Worm (Caenorhabditis elegans) whole organism, young adult: ENCODE results near the gene elpc-2.

ENCODE experiments used
- F37B4.10 ChIP-seq: fragments of 200-800 bp; sonication (Bioruptor generic); IDR thresholded peaks from 2 replicates; pipeline ENCODE4 v1.3.6; 2022; ENCODE audit warnings: missing genetic modification characterization, missing compliant biosample characterization
- F49E8.2 ChIP-seq: sonication (generic microtip); optimal IDR thresholded peaks from 3 replicates; lab custom pipeline; 2017; ENCODE audit warnings: missing genetic modification characterization, mild to moderate bottlenecking, missing compliant biosample characterization, antibody characterized with exemption, moderate library complexity; ENCODE audit not compliant: insufficient read depth
- Y53G8AR.9 ChIP-seq: fragments of 200-800 bp; sonication (Bioruptor generic); conservative IDR thresholded peaks from 2 replicates; pipeline ENCODE4 v1.3.6; 2022; ENCODE audit warnings: missing genetic modification reagents, missing genetic modification characterization, missing compliant biosample characterization
- aptf-2 ChIP-seq: fragments of 200-800 bp; sonication (Bioruptor generic); conservative IDR thresholded peaks from 2 replicates; pipeline ENCODE4 v1.3.6; 2022; ENCODE audit warnings: missing genetic modification reagents, missing genetic modification characterization, missing compliant biosample characterization
- die-1 ChIP-seq: sonication (generic microtip); optimal IDR thresholded peaks from 2 replicates; lab custom pipeline; 2016; ENCODE audit warnings: missing genotype, mild to moderate bottlenecking, missing genetic modification characterization, missing compliant biosample characterization
- dpl-1 ChIP-seq: fragments of 150-350 bp; optimal IDR thresholded peaks from 2 replicates; lab custom pipeline; 2014; ENCODE audit warnings: missing biosample characterization, missing genetic modification reagents, missing genetic modification characterization
- efl-1 ChIP-seq: fragments of 150-350 bp; optimal IDR thresholded peaks from 2 replicates; lab custom pipeline; 2014; ENCODE audit warnings: missing biosample characterization, missing genetic modification reagents, missing genetic modification characterization
- him-1 ChIP-seq: sonication (generic microtip); optimal IDR thresholded peaks from 2 replicates; lab custom pipeline; 2016; ENCODE audit warnings: missing genotype, missing genetic modification reagents, missing genetic modification characterization, missing compliant biosample characterization
- hsf-1 ChIP-seq: fragments of 200-800 bp; sonication (Bioruptor generic); IDR thresholded peaks from 2 replicates; pipeline ENCODE4 v1.3.6; 2022; ENCODE audit warnings: missing genetic modification reagents, missing genetic modification characterization, missing compliant biosample characterization
- lin-35 ChIP-seq, 3 experiments: fragments of 150-350 bp in 2 of 3; sonication (generic microtip) in 1 of 3; optimal IDR thresholded peaks; 2 replicates each; lab custom pipeline; 2014 to 2018; ENCODE audit warnings: missing biosample characterization in 3 of 3, missing genetic modification characterization in 3 of 3, missing genetic modification reagents in 3 of 3
- lin-54 ChIP-seq: fragments of 200-800 bp; sonication (Bioruptor generic); optimal IDR thresholded peaks from 2 replicates; lab custom pipeline; 2018; ENCODE audit warnings: mild to moderate bottlenecking, missing genetic modification characterization, missing compliant biosample characterization
- lsl-1 ChIP-seq: fragments of 200-800 bp; sonication (Bioruptor generic); optimal IDR thresholded peaks from 2 replicates; lab custom pipeline; 2018; ENCODE audit warnings: mild to moderate bottlenecking, missing genetic modification characterization, moderate library complexity, missing compliant biosample characterization
- pha-4 ChIP-seq: fragments of 150-350 bp; sonication (generic microtip); optimal IDR thresholded peaks from 2 replicates; lab custom pipeline; 2014; ENCODE audit warnings: missing biosample characterization, missing genetic modification reagents, missing genetic modification characterization
- ztf-28 ChIP-seq: fragments of 200-800 bp; sonication (Bioruptor generic); IDR thresholded peaks from 2 replicates; pipeline ENCODE4 v1.3.6; 2022; ENCODE audit warnings: missing genetic modification reagents, missing genetic modification characterization, missing compliant biosample characterization

DNA sequence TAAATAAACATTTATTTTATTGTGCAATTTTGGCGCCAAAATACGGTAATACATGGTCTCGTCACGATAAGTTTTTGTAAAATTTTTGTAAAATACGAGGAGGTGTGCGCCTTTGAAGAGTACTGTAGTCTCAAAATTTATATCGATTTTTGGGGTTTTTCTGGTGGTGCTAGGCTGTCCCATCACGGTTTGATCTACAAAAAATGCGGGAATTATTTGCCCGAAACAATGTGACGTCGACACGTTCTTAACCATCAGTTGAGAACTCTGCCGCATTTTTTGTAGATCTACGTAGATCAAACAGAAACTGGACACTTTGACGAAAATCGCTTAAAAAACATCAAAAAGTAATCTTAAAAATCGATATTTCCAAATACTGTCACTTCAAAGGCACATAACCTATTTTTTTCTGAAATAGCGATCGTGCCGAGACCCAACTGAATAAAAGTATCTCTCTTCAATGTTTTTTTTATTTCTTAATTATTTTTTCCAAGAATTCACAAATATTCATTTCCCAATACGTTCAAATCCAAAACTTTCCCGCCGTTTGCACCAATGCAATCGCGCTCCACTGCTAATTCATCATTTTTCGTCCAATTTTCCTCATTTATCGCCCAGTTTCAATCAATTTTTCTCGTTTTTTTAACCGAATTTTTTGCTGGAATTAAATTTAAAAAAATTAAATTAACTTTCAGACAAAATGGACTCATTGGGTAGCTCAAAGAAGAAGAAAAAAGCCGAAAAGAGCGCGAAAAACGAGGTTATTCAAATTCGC lies 47.4 kb upstream of the elpc-2 start, which contains the start of gene pqn-80:
- TF ChIP-seq pha-4 (no peak), aptf-2 (GFP tag; lab: Robert Waterston, UW) (no peak), him-1 (tag; lab: Kevin White, UChicago) (no peak), Y53G8AR.9 (GFP tag; lab: Robert Waterston, UW) (0 out of 2 replicates have a peak, but pooled peaks have one; percentile 42), dpl-1 (GFP tag; lab: Kevin White, UChicago) (peak; percentile 68), F37B4.10 (GFP tag; lab: Robert Waterston, UW) (no peak), ztf-28 (no peak), lin-35 (GFP tag; optimal IDR thresholded peaks at IDR 0.05; lab: Kevin White, UChicago) (peak in 1 of 3 experiments; percentile 86), lsl-1 (peak; percentile 49), lin-54 (GFP tag; lab: Kevin White, UChicago) (peak; percentile 74), F49E8.2 (tag; lab: Kevin White, UChicago) (no peak), efl-1 (GFP tag; lab: Kevin White, UChicago) (peak; percentile 68), hsf-1 (no peak), die-1 (tag; lab: Kevin White, UChicago) (no peak)
